Worm (Caenorhabditis elegans) whole organism, late embryonic: ENCODE measurements around the gene pam-1.

Experiments
- K09A11.1 ChIP-seq: sonication (generic microtip); optimal IDR thresholded peaks from 2 replicates; lab custom pipeline; 2017; ENCODE audit warnings: antibody characterized with exemption, mild to moderate bottlenecking, missing genetic modification characterization, missing compliant biosample characterization; ENCODE audit not compliant: insufficient read depth
- ama-1 ChIP-seq: fragments of 150-350 bp; optimal IDR thresholded peaks from 2 replicates; lab custom pipeline; 2014
- ceh-14 ChIP-seq: sonication (generic microtip); optimal IDR thresholded peaks from 2 replicates; lab custom pipeline; 2016; ENCODE audit warnings: missing genotype, missing genetic modification characterization, missing compliant biosample characterization
- ceh-2 ChIP-seq: sonication (generic microtip); optimal IDR thresholded peaks from 2 replicates; lab custom pipeline; 2016; ENCODE audit warnings: missing genotype, missing genetic modification characterization, missing compliant biosample characterization
- ceh-45 ChIP-seq: fragments of 200-800 bp; sonication (Bioruptor generic); IDR thresholded peaks from 2 replicates; pipeline ENCODE4 v1.3.6; 2022; ENCODE audit warnings: missing genetic modification reagents, missing genetic modification characterization, missing compliant biosample characterization
- elt-2 ChIP-seq: sonication (generic microtip); optimal IDR thresholded peaks from 2 replicates; lab custom pipeline; 2016; ENCODE audit warnings: missing genetic modification reagents, missing genetic modification characterization, missing compliant biosample characterization
- madf-2 ChIP-seq: sonication (generic microtip); optimal IDR thresholded peaks from 2 replicates; lab custom pipeline; 2017; ENCODE audit warnings: missing genetic modification characterization, missing compliant biosample characterization
- nfya-1 ChIP-seq: sonication (generic microtip); optimal IDR thresholded peaks from 2 replicates; lab custom pipeline; 2017; ENCODE audit warnings: missing genetic modification characterization, mild to moderate bottlenecking, missing compliant biosample characterization, antibody characterized with exemption, moderate library complexity
- pha-4 ChIP-seq: fragments of 150-350 bp; optimal IDR thresholded peaks from 2 replicates; lab custom pipeline; 2018; ENCODE audit warnings: missing biosample characterization, missing genetic modification reagents, missing genetic modification characterization
- pqm-1 ChIP-seq: sonication (generic microtip); optimal IDR thresholded peaks from 2 replicates; lab custom pipeline; 2016; ENCODE audit warnings: missing genetic modification characterization, missing compliant biosample characterization
- rnt-1 ChIP-seq: sonication (generic microtip); optimal IDR thresholded peaks from 2 replicates; lab custom pipeline; 2016; ENCODE audit warnings: missing genetic modification characterization, missing compliant biosample characterization
- sox-2 ChIP-seq: fragments of 200-800 bp; sonication (Bioruptor generic); IDR thresholded peaks from 2 replicates; pipeline ENCODE4 v1.3.6; 2022; ENCODE audit warnings: missing genetic modification reagents, missing genetic modification characterization, missing compliant biosample characterization

DNA sequence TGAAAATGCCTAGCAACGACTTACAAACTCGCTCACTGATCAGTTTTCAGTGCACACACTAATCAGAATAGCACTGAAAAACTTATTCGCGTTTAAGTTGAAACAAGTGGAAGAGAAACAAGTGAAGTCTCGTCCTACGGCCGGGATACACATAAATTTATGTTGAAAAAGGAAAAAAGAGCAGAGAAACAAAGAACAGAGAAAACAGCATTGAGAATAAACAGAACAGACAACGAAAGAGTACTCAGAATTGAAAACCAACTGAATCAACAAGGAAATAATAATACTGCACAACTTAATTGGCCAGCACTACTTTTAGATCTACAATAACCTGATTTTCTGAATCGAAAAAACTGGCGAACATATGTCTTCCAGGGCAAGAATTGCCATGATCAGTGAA is 3.7 kb upstream of the pam-1 start, which contains the start of gene F49E8.6:
- no peak for TF ChIP-seq K09A11.1 (tag; lab: Kevin White, UChicago)
- TF ChIP-seq pha-4 = no peak
- no peak for TF ChIP-seq madf-2
- TF ChIP-seq elt-2 = no peak
- TF ChIP-seq ama-1 (lab: Kevin White, UChicago) = no peak
- no peak for TF ChIP-seq ceh-14 (tag; lab: Kevin White, UChicago)
- no peak for TF ChIP-seq ceh-2 (tag; lab: Kevin White, UChicago)
- no peak for TF ChIP-seq pqm-1 (tag; lab: Kevin White, UChicago)
- no peak for TF ChIP-seq sox-2
- TF ChIP-seq nfya-1 (tag; lab: Kevin White, UChicago) = no peak
- TF ChIP-seq ceh-45 (GFP tag; lab: Robert Waterston, UW) = no peak
- TF ChIP-seq rnt-1 (tag; lab: Kevin White, UChicago) = no peak
